Worm (Caenorhabditis elegans) whole organism, young adult: ENCODE data around the gene taf-13.
A peak's percentile ranks its signal among the peaks of the same experiment; 100 is the strongest.

Experiments
- B0035.1 ChIP-seq: sonication (generic microtip); optimal IDR thresholded peaks from 2 replicates; lab custom pipeline; 2016; ENCODE audit warnings: missing genetic modification characterization, mild to moderate bottlenecking, missing compliant biosample characterization, missing genotype, missing genetic modification reagents
- F23B12.7 ChIP-seq: sonication (generic microtip); optimal IDR thresholded peaks from 2 replicates; lab custom pipeline; 2017; ENCODE audit warnings: missing genetic modification characterization, mild to moderate bottlenecking, missing compliant biosample characterization, antibody characterized with exemption, moderate library complexity; ENCODE audit not compliant: insufficient read depth
- F39B2.1 ChIP-seq: fragments of 200-800 bp; sonication (Bioruptor generic); IDR thresholded peaks from 2 replicates; pipeline ENCODE4 v1.3.6; 2022; ENCODE audit warnings: missing genetic modification reagents, missing genetic modification characterization, missing compliant biosample characterization
- F49E8.2 ChIP-seq: sonication (generic microtip); optimal IDR thresholded peaks from 3 replicates; lab custom pipeline; 2017; ENCODE audit warnings: missing genetic modification characterization, mild to moderate bottlenecking, missing compliant biosample characterization, antibody characterized with exemption, moderate library complexity; ENCODE audit not compliant: insufficient read depth
- K12H6.12 ChIP-seq: fragments of 200-800 bp; sonication (Bioruptor generic); optimal IDR thresholded peaks from 2 replicates; lab custom pipeline; 2018; ENCODE audit warnings: mild to moderate bottlenecking, missing genetic modification characterization, missing compliant biosample characterization
- T07F8.4 ChIP-seq: sonication (generic microtip); optimal IDR thresholded peaks from 2 replicates; lab custom pipeline; 2016; ENCODE audit warnings: mild to moderate bottlenecking, missing genetic modification characterization, moderate library complexity, missing compliant biosample characterization
- Y53F4B.3 ChIP-seq: fragments of 200-800 bp; sonication (Bioruptor generic); IDR thresholded peaks from 2 replicates; pipeline ENCODE4 v1.3.6; 2022; ENCODE audit warnings: missing genetic modification reagents, missing genetic modification characterization, missing compliant biosample characterization
- Y56A3A.18 ChIP-seq: fragments of 200-800 bp; sonication (Bioruptor generic); IDR thresholded peaks from 2 replicates; pipeline ENCODE4 v1.3.6; 2022; ENCODE audit warnings: missing genetic modification reagents, missing genetic modification characterization, missing compliant biosample characterization
- Y67H2A.10 ChIP-seq: fragments of 200-800 bp; sonication (Bioruptor generic); conservative IDR thresholded peaks from 2 replicates; pipeline ENCODE4 v1.3.6; 2022; ENCODE audit warnings: missing genetic modification reagents, missing genetic modification characterization, missing compliant biosample characterization
- Y79H2A.3 ChIP-seq: fragments of 200-800 bp; sonication (Bioruptor generic); conservative IDR thresholded peaks from 2 replicates; pipeline ENCODE4 v1.3.6; 2022; ENCODE audit warnings: missing genetic modification reagents, missing genetic modification characterization, missing compliant biosample characterization
- akir-1 ChIP-seq: fragments of 200-800 bp; sonication (Bioruptor generic); optimal IDR thresholded peaks from 2 replicates; lab custom pipeline; 2018; ENCODE audit warnings: mild to moderate bottlenecking, missing genetic modification characterization, moderate library complexity, missing compliant biosample characterization
- ama-1 ChIP-seq, 3 experiments: fragments of 150-350 bp in 1 of 3; sonication (generic microtip) in 2 of 3; optimal IDR thresholded peaks; 2 replicates each; lab custom pipeline; 2014 to 2018; ENCODE audit warnings: missing biosample characterization in 2 of 3, missing genetic modification characterization in 2 of 3, missing genetic modification reagents in 2 of 3
- aptf-3 ChIP-seq: fragments of 200-800 bp; sonication (Bioruptor generic); IDR thresholded peaks from 2 replicates; pipeline ENCODE4 v1.3.6; 2022; ENCODE audit warnings: missing genetic modification characterization, missing compliant biosample characterization
- attf-3 ChIP-seq: fragments of 200-800 bp; sonication (Bioruptor generic); conservative IDR thresholded peaks from 2 replicates; pipeline ENCODE4 v1.3.6; 2022; ENCODE audit warnings: missing genetic modification reagents, missing genetic modification characterization, missing compliant biosample characterization
- attf-6 ChIP-seq: fragments of 200-800 bp; sonication (Bioruptor generic); IDR thresholded peaks from 2 replicates; pipeline ENCODE4 v1.3.6; 2022; ENCODE audit warnings: missing genetic modification reagents, missing genetic modification characterization, missing compliant biosample characterization
- bed-2 ChIP-seq: fragments of 200-800 bp; sonication (Bioruptor generic); IDR thresholded peaks from 2 replicates; pipeline ENCODE4 v1.3.6; 2022; ENCODE audit warnings: missing genetic modification reagents, missing genetic modification characterization, missing compliant biosample characterization
- cebp-1 ChIP-seq, 2 experiments: fragments of 200-800 bp in 1 of 2; sonication (Bioruptor generic) in 1 of 2; sonication (generic microtip) in 1 of 2; IDR thresholded peaks in 1 of 2; optimal IDR thresholded peaks in 1 of 2; 2 replicates each; pipeline versions ENCODE4 v1.3.6 to Lab custom; 2017 to 2022; ENCODE audit warnings: missing compliant biosample characterization in 2 of 2, missing genetic modification characterization in 2 of 2, mild to moderate bottlenecking in 1 of 2, missing genetic modification reagents in 1 of 2, moderate library complexity in 1 of 2
- ceh-79 ChIP-seq: sonication (generic microtip); optimal IDR thresholded peaks from 2 replicates; lab custom pipeline; 2017; ENCODE audit warnings: mild to moderate bottlenecking, missing genetic modification characterization, missing compliant biosample characterization
- ceh-91 ChIP-seq: fragments of 200-800 bp; sonication (Bioruptor generic); IDR thresholded peaks from 2 replicates; pipeline ENCODE4 v1.3.6; 2022; ENCODE audit warnings: missing genetic modification reagents, missing genetic modification characterization, missing compliant biosample characterization
- chd-7 ChIP-seq: sonication (generic microtip); optimal IDR thresholded peaks from 2 replicates; lab custom pipeline; 2016; ENCODE audit warnings: mild to moderate bottlenecking, missing genetic modification characterization, moderate library complexity, missing compliant biosample characterization
- dox-1 ChIP-seq: fragments of 200-800 bp; sonication (Bioruptor generic); IDR thresholded peaks from 2 replicates; pipeline ENCODE4 v1.3.6; 2022; ENCODE audit warnings: missing genetic modification reagents, missing genetic modification characterization, missing compliant biosample characterization
- dpl-1 ChIP-seq: fragments of 150-350 bp; optimal IDR thresholded peaks from 2 replicates; lab custom pipeline; 2014; ENCODE audit warnings: missing biosample characterization, missing genetic modification reagents, missing genetic modification characterization
- efl-1 ChIP-seq: fragments of 150-350 bp; optimal IDR thresholded peaks from 2 replicates; lab custom pipeline; 2014; ENCODE audit warnings: missing biosample characterization, missing genetic modification reagents, missing genetic modification characterization
- egl-18 ChIP-seq: fragments of 200-800 bp; sonication (Bioruptor generic); IDR thresholded peaks from 2 replicates; pipeline ENCODE4 v1.3.6; 2022; ENCODE audit warnings: missing genetic modification reagents, missing genetic modification characterization, missing compliant biosample characterization
- egl-44 ChIP-seq: fragments of 200-800 bp; sonication (Bioruptor generic); IDR thresholded peaks from 2 replicates; pipeline ENCODE4 v1.3.6; 2022; ENCODE audit warnings: missing genetic modification reagents, missing genetic modification characterization, missing compliant biosample characterization
- ets-4 ChIP-seq: fragments of 200-800 bp; sonication (Bioruptor generic); optimal IDR thresholded peaks from 2 replicates; lab custom pipeline; 2018; ENCODE audit warnings: mild to moderate bottlenecking, missing genetic modification characterization, missing compliant biosample characterization
- him-1 ChIP-seq: sonication (generic microtip); optimal IDR thresholded peaks from 2 replicates; lab custom pipeline; 2016; ENCODE audit warnings: missing genotype, missing genetic modification reagents, missing genetic modification characterization, missing compliant biosample characterization
- hmg-1.2 ChIP-seq: fragments of 200-800 bp; sonication (Bioruptor generic); IDR thresholded peaks from 2 replicates; pipeline ENCODE4 v1.3.6; 2022; ENCODE audit warnings: missing genetic modification reagents, missing genetic modification characterization, missing compliant biosample characterization
- hrde-1 ChIP-seq: sonication (generic microtip); optimal IDR thresholded peaks from 2 replicates; lab custom pipeline; 2016; ENCODE audit warnings: missing genetic modification characterization, mild to moderate bottlenecking, missing compliant biosample characterization, moderate library complexity, missing genotype, missing genetic modification reagents, borderline replicate concordance
- hsf-1 ChIP-seq: fragments of 200-800 bp; sonication (Bioruptor generic); IDR thresholded peaks from 2 replicates; pipeline ENCODE4 v1.3.6; 2022; ENCODE audit warnings: missing genetic modification reagents, missing genetic modification characterization, missing compliant biosample characterization
- let-526 ChIP-seq: fragments of 200-800 bp; sonication (Bioruptor generic); IDR thresholded peaks from 2 replicates; pipeline ENCODE4 v1.3.6; 2022; ENCODE audit warnings: missing genetic modification reagents, missing genetic modification characterization, missing compliant biosample characterization
- madf-8 ChIP-seq: fragments of 200-800 bp; sonication (Bioruptor generic); conservative IDR thresholded peaks from 2 replicates; pipeline ENCODE4 v1.3.6; 2022; ENCODE audit warnings: missing genetic modification reagents, missing genetic modification characterization, missing compliant biosample characterization
- mel-28 ChIP-seq: sonication (generic microtip); optimal IDR thresholded peaks from 2 replicates; lab custom pipeline; 2016; ENCODE audit warnings: borderline replicate concordance, mild to moderate bottlenecking, missing genetic modification characterization, missing compliant biosample characterization
- rec-8 ChIP-seq, 2 experiments: sonication (generic microtip); optimal IDR thresholded peaks; 2 replicates each; lab custom pipeline; 2016; ENCODE audit warnings: mild to moderate bottlenecking in 2 of 2, missing genetic modification characterization in 2 of 2, missing genetic modification reagents in 2 of 2, missing genotype in 2 of 2, missing biosample characterization in 1 of 2, missing compliant biosample characterization in 1 of 2, moderate library complexity in 1 of 2
- snpc-4 ChIP-seq, 5 experiments: fragments of 150-350 bp in 1 of 5; sonication (generic microtip) in 4 of 5; optimal IDR thresholded peaks; 2 replicates each; lab custom pipeline; 2014 to 2018; ENCODE audit warnings: missing genetic modification characterization in 5 of 5, missing biosample characterization in 3 of 5, antibody characterized with exemption in 2 of 5, mild to moderate bottlenecking in 2 of 5, missing compliant biosample characterization in 2 of 5, missing genotype in 2 of 5, moderate library complexity in 2 of 5, missing genetic modification reagents in 1 of 5
- somi-1 ChIP-seq: fragments of 200-800 bp; sonication (Bioruptor generic); optimal IDR thresholded peaks from 2 replicates; lab custom pipeline; 2018; ENCODE audit warnings: mild to moderate bottlenecking, missing genetic modification characterization, missing compliant biosample characterization
- sptf-2 ChIP-seq: fragments of 200-800 bp; sonication (Bioruptor generic); optimal IDR thresholded peaks from 2 replicates; lab custom pipeline; 2018; ENCODE audit warnings: mild to moderate bottlenecking, missing genetic modification characterization, missing compliant biosample characterization
- tbx-9 ChIP-seq: sonication (generic microtip); optimal IDR thresholded peaks from 2 replicates; lab custom pipeline; 2016; ENCODE audit warnings: borderline replicate concordance, missing genetic modification characterization, inconsistent platforms, missing compliant biosample characterization
- tlf-1 ChIP-seq: fragments of 200-800 bp; sonication (Bioruptor generic); optimal IDR thresholded peaks from 2 replicates; lab custom pipeline; 2018; ENCODE audit warnings: mild to moderate bottlenecking, missing genetic modification characterization, missing compliant biosample characterization
- zim-3 ChIP-seq: sonication (generic microtip); optimal IDR thresholded peaks from 2 replicates; lab custom pipeline; 2017; ENCODE audit warnings: mild to moderate bottlenecking, missing genetic modification characterization, moderate library complexity, missing compliant biosample characterization
- ztf-26 ChIP-seq: sonication (generic microtip); optimal IDR thresholded peaks from 2 replicates; lab custom pipeline; 2017; ENCODE audit warnings: missing genetic modification characterization, missing compliant biosample characterization
- ztf-28 ChIP-seq: fragments of 200-800 bp; sonication (Bioruptor generic); IDR thresholded peaks from 2 replicates; pipeline ENCODE4 v1.3.6; 2022; ENCODE audit warnings: missing genetic modification reagents, missing genetic modification characterization, missing compliant biosample characterization

taf-13 gene

DNA sequence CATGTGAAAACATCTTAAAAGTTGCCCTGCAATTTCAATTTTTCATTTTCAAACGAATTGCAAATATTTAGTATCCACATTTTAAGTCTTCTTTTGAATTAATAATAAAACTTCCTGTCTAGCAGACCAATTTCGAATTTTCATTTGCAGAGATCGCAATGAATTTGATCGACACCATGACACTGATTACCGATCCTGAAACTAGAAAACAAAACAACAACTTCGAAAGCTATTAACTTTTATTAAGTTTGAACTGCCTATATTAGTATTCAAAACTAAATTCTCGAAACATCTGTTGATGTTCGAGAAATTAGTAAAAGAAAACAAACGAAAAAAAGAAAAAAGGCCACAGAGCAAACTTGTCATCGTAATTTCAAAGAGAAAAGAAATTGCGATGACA, 31.2 kb downstream of the taf-13 start (continued):
- TF ChIP-seq snpc-4 (GFP tag; optimal IDR thresholded peaks at IDR 0.05; lab: Kevin White, UChicago): peak; percentile 33
- TF ChIP-seq snpc-4 (tag; optimal IDR thresholded peaks at IDR 0.05; lab: Kevin White, UChicago): no peak
- 0 out of 2 replicates have a peak, but pooled peaks have one; percentile 15 for TF ChIP-seq attf-6 (GFP tag; lab: Robert Waterston, UW)
- TF ChIP-seq ztf-26 (tag; lab: Kevin White, UChicago): no peak
- no peak for TF ChIP-seq ceh-79 (tag; lab: Kevin White, UChicago)
- TF ChIP-seq egl-18 (GFP tag; lab: Robert Waterston, UW): no peak
- TF ChIP-seq ztf-28 (GFP tag; lab: Robert Waterston, UW): no peak
- TF ChIP-seq ets-4 (GFP tag; lab: Kevin White, UChicago): no peak

DNA sequence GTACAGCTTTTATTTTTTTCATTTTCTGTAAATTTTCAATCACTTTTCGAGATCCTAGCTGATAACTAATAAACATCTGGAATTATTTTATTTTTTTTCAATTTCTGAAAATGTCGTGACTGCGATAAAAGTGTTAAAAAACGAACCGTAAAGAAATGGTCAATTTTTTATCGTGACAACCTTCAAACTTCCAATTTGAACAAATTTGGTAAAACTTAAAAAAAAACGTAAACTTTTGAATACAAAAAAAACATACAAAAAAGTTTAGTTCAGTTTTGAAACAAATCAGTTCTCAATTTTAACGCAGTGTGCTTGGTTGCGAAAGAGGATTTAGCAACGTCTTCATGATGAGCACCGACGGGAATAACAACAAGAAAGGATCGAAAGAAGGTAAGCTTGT, 33.4 kb downstream of the taf-13 start, which contains the start of gene C06A1.3:
Gene C06A1.3 (plus strand): TSS at position 301 of the 400 bp plus-strand sequence.
- TF ChIP-seq aptf-3 (GFP tag; lab: Robert Waterston, UW): no peak
- TF ChIP-seq rec-8 (tag; optimal IDR thresholded peaks at IDR 0.05; lab: Kevin White, UChicago): no peak
- TF ChIP-seq him-1 (tag; lab: Kevin White, UChicago): no peak
- no peak for TF ChIP-seq mel-28
- TF ChIP-seq F39B2.1: no peak
- TF ChIP-seq zim-3 (tag; lab: Kevin White, UChicago): no peak
- TF ChIP-seq ama-1 (optimal IDR thresholded peaks at IDR 0.05; lab: Kevin White, UChicago): no peak
- no peak for TF ChIP-seq ama-1 (GFP tag; optimal IDR thresholded peaks at IDR 0.05; lab: Kevin White, UChicago)
- no peak for TF ChIP-seq let-526 (GFP tag; lab: Robert Waterston, UW)
- no peak for TF ChIP-seq ceh-91 (GFP tag; lab: Robert Waterston, UW)
- no peak for TF ChIP-seq efl-1
- no peak for TF ChIP-seq hmg-1.2 (GFP tag; lab: Robert Waterston, UW)
- no peak for TF ChIP-seq dox-1
- TF ChIP-seq Y67H2A.10 (GFP tag; lab: Robert Waterston, UW): no peak
- no peak for TF ChIP-seq K12H6.12 (tag; lab: Kevin White, UChicago)
- TF ChIP-seq Y56A3A.18 (GFP tag; lab: Robert Waterston, UW): no peak
- no peak for TF ChIP-seq F23B12.7 (tag; lab: Kevin White, UChicago)
- TF ChIP-seq, all 124 proteins: peak for 0

DNA sequence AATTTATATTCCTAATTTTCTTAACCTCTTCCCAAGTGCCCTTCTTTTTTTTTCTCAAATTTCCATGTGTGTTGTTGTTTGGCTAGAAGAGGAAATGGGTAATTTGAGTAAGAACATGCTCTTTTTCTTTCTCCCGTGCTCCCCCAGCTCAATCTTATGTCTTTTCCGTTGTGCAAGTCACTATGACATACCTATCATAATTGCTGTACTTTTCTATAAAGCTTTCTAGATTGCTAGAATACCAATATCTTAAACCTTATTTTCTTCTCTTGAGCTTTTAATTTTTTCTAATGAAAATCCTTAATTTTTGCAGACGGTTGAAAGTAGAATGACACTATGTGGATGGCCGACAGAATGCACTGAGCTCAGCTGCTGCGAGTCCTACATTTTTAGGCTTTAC, 35.1 kb downstream of the taf-13 start, which contains the start of gene txt-13:
Gene txt-13 (plus strand): TSS at position 301 of the 400 bp plus-strand sequence.
- no peak for TF ChIP-seq cebp-1 (GFP tag; IDR thresholded peaks at IDR 0.05; lab: Robert Waterston, UW)
- TF ChIP-seq cebp-1 (tag; optimal IDR thresholded peaks at IDR 0.05; lab: Kevin White, UChicago): no peak
- TF ChIP-seq bed-2 (GFP tag; lab: Robert Waterston, UW): no peak
- TF ChIP-seq efl-1: no peak
- TF ChIP-seq Y53F4B.3 (GFP tag; lab: Robert Waterston, UW): no peak
- TF ChIP-seq Y79H2A.3 (GFP tag; lab: Robert Waterston, UW): no peak
- no peak for TF ChIP-seq hrde-1 (tag; lab: Kevin White, UChicago)
- TF ChIP-seq sptf-2 (GFP tag; lab: Kevin White, UChicago): no peak
- TF ChIP-seq akir-1 (GFP tag; lab: Kevin White, UChicago): no peak
- TF ChIP-seq B0035.1 (tag; lab: Kevin White, UChicago): no peak
- TF ChIP-seq tlf-1: no peak
- TF ChIP-seq, all 124 proteins: peak for 0

DNA sequence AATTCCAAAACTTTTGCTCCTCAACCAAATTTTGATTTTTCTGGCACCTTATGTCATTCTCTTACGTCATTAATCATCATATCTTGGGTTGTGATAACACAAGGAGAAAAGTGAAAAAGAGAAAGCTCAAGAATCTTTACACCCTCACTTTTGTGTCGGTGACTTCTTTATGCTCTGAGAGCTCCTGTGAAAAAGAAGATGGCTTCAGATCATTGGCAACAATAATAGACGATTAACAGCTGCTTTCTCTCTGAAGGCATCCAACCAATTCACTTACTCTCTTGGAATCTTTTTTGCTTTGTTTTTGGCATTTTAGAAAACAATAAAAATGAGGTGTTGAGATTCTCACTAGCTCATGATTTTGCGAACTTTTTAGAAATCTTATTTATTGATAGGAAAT, 35.9 kb downstream of the taf-13 start:
- TF ChIP-seq egl-44 (GFP tag; lab: Robert Waterston, UW): no peak
- TF ChIP-seq dox-1: no peak
- no peak for TF ChIP-seq somi-1 (GFP tag; lab: Kevin White, UChicago)
- no peak for TF ChIP-seq F49E8.2 (tag; lab: Kevin White, UChicago)
- TF ChIP-seq tbx-9 (tag; lab: Kevin White, UChicago): no peak
- TF ChIP-seq chd-7 (tag; lab: Kevin White, UChicago): no peak
- TF ChIP-seq attf-3: no peak
- no peak for TF ChIP-seq dpl-1 (GFP tag; lab: Kevin White, UChicago)
- TF ChIP-seq ets-4 (GFP tag; lab: Kevin White, UChicago): no peak
- no peak for TF ChIP-seq madf-8
- no peak for TF ChIP-seq T07F8.4
- TF ChIP-seq hsf-1 (GFP tag; lab: Robert Waterston, UW): no peak
- TF ChIP-seq zim-3 (tag; lab: Kevin White, UChicago): no peak
